Fruit fly (Drosophila melanogaster) whole organism, prepupa: ENCODE data around the gene CG14196.

ENCODE experiments used
- CG32006 ChIP-seq: fragments of 200-800 bp; sonication (Bioruptor generic); optimal IDR thresholded peaks from 3 replicates; lab custom pipeline; 2017; ENCODE audit warnings: missing biosample characterization, mild to moderate bottlenecking, missing genetic modification characterization
- CG6163 ChIP-seq: fragments of 200-800 bp; sonication (Bioruptor generic); IDR thresholded peaks from 3 replicates; pipeline ENCODE4 v1.3.6; 2022; ENCODE audit warnings: missing biosample characterization, missing genetic modification characterization
- CG6792 ChIP-seq: fragments of 200-800 bp; sonication (Bioruptor generic); optimal IDR thresholded peaks from 3 replicates; lab custom pipeline; 2016; ENCODE audit warnings: missing biosample characterization, missing genetic modification characterization
- CG6808 ChIP-seq: fragments of 200-800 bp; sonication (Bioruptor generic); optimal IDR thresholded peaks from 3 replicates; lab custom pipeline; 2017; ENCODE audit warnings: missing biosample characterization, missing genetic modification characterization, mild to moderate bottlenecking, moderate library complexity, missing genetic modification reagents
- Eip75B ChIP-seq: fragments of 200-800 bp; sonication (Bioruptor generic); optimal IDR thresholded peaks from 3 replicates; lab custom pipeline; 2016; ENCODE audit warnings: missing biosample characterization, missing genetic modification characterization
- Sox15 ChIP-seq: fragments of 200-800 bp; sonication (Bioruptor generic); optimal IDR thresholded peaks from 3 replicates; lab custom pipeline; 2016; ENCODE audit warnings: missing biosample characterization, missing genetic modification characterization
- achi ChIP-seq: fragments of 200-800 bp; sonication (Bioruptor generic); optimal IDR thresholded peaks from 3 replicates; lab custom pipeline; 2016; ENCODE audit warnings: missing biosample characterization, missing genetic modification characterization

dm6 chrX:19262553-19262952 lies 20.9 kb upstream of the CG14196 start:
- no peak for TF ChIP-seq CG6808 (GFP tag; lab: Kevin White, UChicago)
- TF ChIP-seq Eip75B (GFP tag; lab: Kevin White, UChicago) = no peak
- peak; percentile 48 for TF ChIP-seq CG32006 (GFP tag; lab: Kevin White, UChicago)
- no peak for TF ChIP-seq CG6792 (GFP tag; lab: Kevin White, UChicago)
- TF ChIP-seq Sox15 (GFP tag; lab: Kevin White, UChicago) = no peak
- peak; percentile 11 for TF ChIP-seq achi (GFP tag; lab: Kevin White, UChicago)
- no peak for TF ChIP-seq CG6163 (GFP tag; lab: Robert Waterston, UW)
